Fruit fly (Drosophila melanogaster): Measurements from ENCODE around the gene CAH8.
A peak's percentile ranks its signal among the peaks of the same experiment; 100 is the strongest.

The CAH8 gene

DNA sequence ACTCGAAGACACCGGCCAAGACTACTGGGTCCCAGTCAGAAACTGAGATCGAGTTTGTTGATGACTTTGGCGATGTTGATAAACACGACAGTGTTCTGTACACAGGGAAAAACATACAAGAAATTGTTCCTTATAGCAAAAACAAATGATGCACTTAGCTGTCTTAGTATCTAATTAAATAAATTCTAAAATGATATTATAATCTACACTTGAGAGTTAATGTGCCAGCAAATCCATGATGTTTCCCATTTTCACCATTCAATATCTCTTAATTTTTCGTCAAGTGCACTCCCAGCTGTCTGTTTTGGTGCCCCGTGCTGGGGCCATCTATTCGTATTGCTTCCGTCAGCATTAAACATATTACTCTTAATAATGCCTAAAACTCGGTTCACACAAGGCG, 10.7 kb upstream of the CAH8 start (continued):
- no peak for TF ChIP-seq CG18619 (GFP tag; optimal IDR thresholded peaks at IDR 0.05)
- no peak for TF ChIP-seq Sry-β (GFP tag; optimal IDR thresholded peaks at IDR 0.05)
- peak; percentile 68 for TF ChIP-seq Drgx (GFP tag; IDR thresholded peaks at IDR 0.05)
- TF ChIP-seq Atf6 (GFP tag; IDR thresholded peaks at IDR 0.05), result peak; percentile 49; the same call in 1 of the 2 replicates
- TF ChIP-seq sim (GFP tag; IDR thresholded peaks at IDR 0.05), result no peak
- TF ChIP-seq az2 (GFP tag; optimal IDR thresholded peaks at IDR 0.05), result no peak
- TF ChIP-seq Atf-2 (GFP tag; optimal IDR thresholded peaks at IDR 0.05), result no peak
- no peak for TF ChIP-seq Atf3 (GFP tag; optimal IDR thresholded peaks at IDR 0.05)
- TF ChIP-seq slou (GFP tag; optimal IDR thresholded peaks at IDR 0.05), result no peak
- TF ChIP-seq dati (GFP tag; IDR thresholded peaks at IDR 0.05), result no peak
- TF ChIP-seq br (optimal IDR thresholded peaks at IDR 0.05), result no peak
- TF ChIP-seq CG7839 (tag; optimal IDR thresholded peaks at IDR 0.05), result no peak
- no peak for TF ChIP-seq CG43689 (GFP tag; IDR thresholded peaks at IDR 0.05)
- TF ChIP-seq ssp (GFP tag; IDR thresholded peaks at IDR 0.05), result no peak
- TF ChIP-seq amos (GFP tag; IDR thresholded peaks at IDR 0.05; ENCODE audit: partially characterized antibody), result no peak
- TF ChIP-seq CG17359 (tag; optimal IDR thresholded peaks at IDR 0.05), result no peak
- peak; percentile 37 for TF ChIP-seq CG9727 (GFP tag; optimal IDR thresholded peaks at IDR 0.05)
- TF ChIP-seq D19A (tag; optimal IDR thresholded peaks at IDR 0.05), result no peak
- no peak for TF ChIP-seq CG9609 (GFP tag; optimal IDR thresholded peaks at IDR 0.05)
- TF ChIP-seq CG14965 (GFP tag; optimal IDR thresholded peaks at IDR 0.05; ENCODE audit: borderline replicate concordance), result no peak
- no peak for TF ChIP-seq Hmr (GFP tag; optimal IDR thresholded peaks at IDR 0.05)
- no peak for TF ChIP-seq gt (GFP tag; IDR thresholded peaks at IDR 0.05)
- no peak for TF ChIP-seq Antp (GFP tag; optimal IDR thresholded peaks at IDR 0.05)
- no peak for TF ChIP-seq Ravus (GFP tag; IDR thresholded peaks at IDR 0.05)
- no peak for TF ChIP-seq CG15011 (GFP tag; optimal IDR thresholded peaks at IDR 0.05)
- TF ChIP-seq CG7786 (GFP tag; optimal IDR thresholded peaks at IDR 0.05), result no peak
- TF ChIP-seq CG7987 (GFP tag; optimal IDR thresholded peaks at IDR 0.05), result no peak
- TF ChIP-seq Dref (GFP tag; IDR thresholded peaks at IDR 0.05), result no peak
- no peak for TF ChIP-seq onecut (GFP tag; IDR thresholded peaks at IDR 0.05)
- TF ChIP-seq p53 (GFP tag; optimal IDR thresholded peaks at IDR 0.05), result no peak
- TF ChIP-seq tgo (GFP tag; IDR thresholded peaks at IDR 0.05), result peak; percentile 21; the same call in 1 of the 3 replicates
- no peak for TF ChIP-seq pnt (GFP tag; optimal IDR thresholded peaks at IDR 0.05)
- TF ChIP-seq CG15479 (GFP tag; optimal IDR thresholded peaks at IDR 0.05), result no peak
- no peak for TF ChIP-seq Bgb (GFP tag; IDR thresholded peaks at IDR 0.05; ENCODE audit: partially characterized antibody)
- TF ChIP-seq pum (GFP tag; optimal IDR thresholded peaks at IDR 0.05), result no peak
- TF ChIP-seq cg (GFP tag; optimal IDR thresholded peaks at IDR 0.05), result no peak
- TF ChIP-seq sna (GFP tag; IDR thresholded peaks at IDR 0.05; ENCODE audit: partially characterized antibody), result no peak
- TF ChIP-seq CG6175 (GFP tag; IDR thresholded peaks at IDR 0.05), result no peak
- TF ChIP-seq grn (GFP tag; optimal IDR thresholded peaks at IDR 0.05), result peak; percentile 12
- no peak for TF ChIP-seq CG1647 (GFP tag; optimal IDR thresholded peaks at IDR 0.05)
- TF ChIP-seq CG1603 (tag; optimal IDR thresholded peaks at IDR 0.05), result no peak
- TF ChIP-seq corto (GFP tag; optimal IDR thresholded peaks at IDR 0.05), result no peak
- TF ChIP-seq CG13287 (GFP tag; IDR thresholded peaks at IDR 0.05; ENCODE audit: partially characterized antibody), result no peak
- TF ChIP-seq CG6791 (GFP tag; IDR thresholded peaks at IDR 0.05; ENCODE audit: partially characterized antibody), result no peak
- TF ChIP-seq Opbp (GFP tag; IDR thresholded peaks at IDR 0.05; ENCODE audit: partially characterized antibody), result no peak
- TF ChIP-seq al (GFP tag; IDR thresholded peaks at IDR 0.05), result peak; percentile 28; the same call in 1 of the 2 replicates
- no peak for TF ChIP-seq CG17612 (GFP tag; IDR thresholded peaks at IDR 0.05)
- TF ChIP-seq ewg (GFP tag; optimal IDR thresholded peaks at IDR 0.05), result no peak
- no peak for TF ChIP-seq wor (GFP tag; IDR thresholded peaks at IDR 0.05)
- no peak for TF ChIP-seq CG3995 (GFP tag; optimal IDR thresholded peaks at IDR 0.05)
- TF ChIP-seq bsh (GFP tag; optimal IDR thresholded peaks at IDR 0.05), result peak; percentile 14 to 58
- TF ChIP-seq ase (GFP tag; IDR thresholded peaks at IDR 0.05), result no peak

Measured in whole organism, embryonic.